Worm (Caenorhabditis elegans) whole organism, L1 larva: ENCODE data around the gene chil-21.

Experiments used
- blmp-1 ChIP-seq: fragments of 150-350 bp; optimal IDR thresholded peaks from 2 replicates; lab custom pipeline; 2014; ENCODE audit warnings: missing biosample characterization, missing genetic modification characterization
- egl-27 ChIP-seq, 2 experiments: fragments of 150-350 bp in 1 of 2; sonication (generic microtip); optimal IDR thresholded peaks; 3 replicates each; lab custom pipeline; 2017 to 2018; ENCODE audit warnings: missing biosample characterization in 2 of 2, missing genetic modification characterization in 2 of 2, missing genetic modification reagents in 2 of 2
- fkh-8 ChIP-seq: sonication (generic microtip); optimal IDR thresholded peaks from 2 replicates; lab custom pipeline; 2016; ENCODE audit warnings: mild to moderate bottlenecking, missing genetic modification characterization, missing compliant biosample characterization
- fos-1 ChIP-seq: fragments of 150-350 bp; optimal IDR thresholded peaks from 2 replicates; lab custom pipeline; 2014; ENCODE audit warnings: missing biosample characterization, missing genetic modification characterization
- lsy-2 ChIP-seq, 2 experiments: fragments of 150-350 bp; optimal IDR thresholded peaks; 2 replicates each; lab custom pipeline; 2014; ENCODE audit warnings: missing biosample characterization in 2 of 2, missing genetic modification characterization in 2 of 2
- nhr-28 ChIP-seq: fragments of 150-350 bp; optimal IDR thresholded peaks from 2 replicates; lab custom pipeline; 2014; ENCODE audit warnings: missing biosample characterization, missing genetic modification characterization
- pqm-1 ChIP-seq: sonication (generic microtip); optimal IDR thresholded peaks from 3 replicates; lab custom pipeline; 2017; ENCODE audit warnings: missing biosample characterization, missing genetic modification characterization
- sptf-1 ChIP-seq: fragments of 150-350 bp; optimal IDR thresholded peaks from 2 replicates; lab custom pipeline; 2014; ENCODE audit warnings: missing biosample characterization, missing genetic modification characterization
- ztf-11 ChIP-seq, 2 experiments: sonication (generic microtip); optimal IDR thresholded peaks; 2 replicates each; lab custom pipeline; 2016 to 2017; ENCODE audit warnings: missing genetic modification characterization in 2 of 2, missing biosample characterization in 1 of 2, missing compliant biosample characterization in 1 of 2

ce11 chrII:9485081-9485730 is 23.4 kb upstream of the chil-21 start:
- no peak for TF ChIP-seq egl-27 (tag; optimal IDR thresholded peaks at IDR 0.05; lab: Kevin White, UChicago)
- TF ChIP-seq fkh-8 = no peak
- no peak for TF ChIP-seq sptf-1 (tag; lab: Kevin White, UChicago)
- no peak for TF ChIP-seq nhr-28 (tag; lab: Kevin White, UChicago)
- TF ChIP-seq ztf-11 (tag; optimal IDR thresholded peaks at IDR 0.05; lab: Kevin White, UChicago) = no peak
- TF ChIP-seq blmp-1 (tag; lab: Kevin White, UChicago) = peak; percentile 45
- no peak for TF ChIP-seq fos-1
- TF ChIP-seq lsy-2 (tag; optimal IDR thresholded peaks at IDR 0.05; lab: Kevin White, UChicago) = no peak
- TF ChIP-seq pqm-1 (tag; lab: Kevin White, UChicago) = no peak
